Fruit fly (Drosophila melanogaster) S2 (cell line): ENCODE measurements around the gene ssp5.

ENCODE experiments used
- CG8478 ChIP-seq: fragments of >200 bp; optimal IDR thresholded peaks from 2 replicates; lab custom pipeline; 2018
- CTCF ChIP-seq, 2 experiments: fragments of >200 bp; optimal IDR thresholded peaks; 2 replicates each; lab custom pipeline; 2018

The ssp5 gene

DNA sequence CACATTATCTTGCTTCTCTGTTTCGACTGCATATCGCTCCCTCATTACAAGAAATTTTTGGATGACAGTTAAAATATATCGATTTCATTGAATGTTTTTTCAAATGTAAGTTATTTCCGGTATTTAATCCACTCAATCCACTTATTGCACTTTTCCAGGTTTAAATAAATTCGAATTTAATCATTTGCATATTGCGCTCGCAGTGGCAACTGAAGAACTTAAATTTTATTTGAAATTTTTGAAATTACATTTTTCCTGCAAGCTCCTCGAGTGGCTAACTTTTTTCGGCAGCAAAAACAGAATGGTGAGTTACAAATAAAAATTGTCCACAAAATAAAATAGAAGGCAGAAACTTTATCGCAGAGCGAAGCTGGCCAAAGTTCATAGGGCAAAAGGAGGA is 1.3 kb upstream of the ssp5 start, which contains the start of the genes CG31358, CG42504 and CG42505:
Gene CG31358, minus strand, starts transcription at position 101 of the 400 bp plus-strand sequence.
Gene CG42504, minus strand, starts transcription at position 101 of the 400 bp plus-strand sequence.
Gene CG42505, minus strand, starts transcription at position 101 of the 400 bp plus-strand sequence.
- TF ChIP-seq CTCF (optimal IDR thresholded peaks at IDR 0.05; lab: Kevin White, UChicago) (no peak), CG8478 (lab: Kevin White, UChicago) (no peak)

DNA sequence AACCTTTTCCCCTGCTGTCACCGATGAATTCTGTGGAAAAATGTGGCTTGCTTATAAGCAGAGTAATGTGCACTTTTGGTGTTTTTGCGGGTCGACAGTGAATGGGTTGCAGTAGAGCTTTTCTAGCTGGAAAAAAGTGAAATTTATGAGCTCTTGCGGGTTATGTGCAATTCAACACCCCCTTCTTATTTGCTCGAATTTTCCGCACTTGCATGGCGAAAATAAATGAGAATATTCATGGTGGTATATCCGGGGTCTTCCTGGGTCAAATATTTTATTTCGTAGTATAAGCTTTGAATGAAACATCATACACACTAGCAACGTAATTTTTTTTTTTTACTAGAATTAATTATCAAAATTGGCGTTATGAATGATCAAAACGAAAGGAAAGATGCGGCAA is 7.3 kb downstream of the ssp5 start, which contains the start of gene CG14736:
Gene CG14736, plus strand, starts transcription at position 301 of the 400 bp plus-strand sequence.
- TF ChIP-seq CG8478 (lab: Kevin White, UChicago) (no peak), CTCF (optimal IDR thresholded peaks at IDR 0.05; lab: Kevin White, UChicago) (no peak)

DNA sequence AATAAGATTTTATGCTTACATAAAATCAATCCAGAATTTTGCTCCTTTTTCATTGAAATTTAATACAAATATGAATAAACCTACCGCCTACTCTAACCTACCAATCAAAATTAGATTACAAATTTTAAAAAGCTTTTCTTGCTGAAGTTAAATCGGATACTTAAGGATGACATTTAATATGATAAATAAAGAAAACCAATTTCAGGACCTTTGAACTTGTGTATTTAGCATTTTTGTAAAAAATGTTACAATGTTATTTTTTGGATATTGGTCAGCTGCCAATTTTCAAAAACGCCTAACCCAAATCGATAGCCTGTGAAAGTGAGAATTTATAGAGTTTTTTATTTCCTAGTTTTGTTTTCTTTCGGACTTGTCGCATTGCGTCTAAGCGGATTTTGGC is 16.2 kb downstream of the ssp5 start, which contains the start of gene CG14739:
Gene CG14739, minus strand, starts transcription at position 101 of the 400 bp plus-strand sequence.
- TF ChIP-seq CTCF (optimal IDR thresholded peaks at IDR 0.05; lab: Kevin White, UChicago), result no peak
- TF ChIP-seq CG8478 (lab: Kevin White, UChicago), result no peak

DNA sequence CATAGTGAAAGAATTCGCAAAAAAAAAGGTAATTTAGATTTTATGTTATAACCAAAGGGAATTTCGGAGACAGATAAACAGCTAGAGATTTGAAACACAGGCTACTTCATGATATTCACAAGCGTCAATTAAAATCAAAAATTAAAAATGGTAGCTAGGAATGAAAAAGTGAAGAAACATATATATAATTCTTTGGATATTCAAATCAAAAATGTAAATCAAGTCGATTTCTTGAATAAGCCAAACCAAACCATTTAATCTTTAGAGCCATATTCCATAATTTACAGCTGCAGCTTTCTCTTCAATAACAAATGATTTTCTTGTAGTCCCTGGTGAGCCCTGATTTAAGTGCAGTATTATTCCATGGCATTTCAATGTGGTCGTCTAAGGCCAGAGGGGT is 29.9 kb downstream of the ssp5 start, which contains the start of gene CG14740:
Gene CG14740, minus strand, starts transcription at position 101 of the 400 bp plus-strand sequence.
- TF ChIP-seq CTCF (optimal IDR thresholded peaks at IDR 0.05; lab: Kevin White, UChicago), result no peak
- TF ChIP-seq CG8478 (lab: Kevin White, UChicago), result no peak

DNA sequence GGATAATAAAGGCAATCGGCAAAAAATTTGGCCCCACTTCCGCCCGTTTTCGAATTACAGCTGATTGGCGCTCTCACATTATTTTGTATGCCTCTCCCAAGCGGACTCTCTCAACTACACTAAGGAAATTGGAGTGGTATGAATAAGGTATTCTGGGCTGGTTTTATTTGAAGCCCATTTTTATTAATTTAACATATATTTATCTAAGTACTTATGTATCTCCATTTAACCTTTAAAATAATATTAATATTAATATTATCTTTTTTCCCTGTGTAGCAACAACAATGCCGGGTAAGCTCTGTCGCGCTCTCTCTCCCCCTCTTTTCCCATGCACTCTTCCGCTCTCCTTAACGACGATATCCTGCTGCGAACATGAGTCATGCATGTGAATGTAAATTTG is 46.0 kb downstream of the ssp5 start:
- no peak for TF ChIP-seq CG8478 (lab: Kevin White, UChicago)
- no peak for TF ChIP-seq CTCF (optimal IDR thresholded peaks at IDR 0.05; lab: Kevin White, UChicago)

DNA sequence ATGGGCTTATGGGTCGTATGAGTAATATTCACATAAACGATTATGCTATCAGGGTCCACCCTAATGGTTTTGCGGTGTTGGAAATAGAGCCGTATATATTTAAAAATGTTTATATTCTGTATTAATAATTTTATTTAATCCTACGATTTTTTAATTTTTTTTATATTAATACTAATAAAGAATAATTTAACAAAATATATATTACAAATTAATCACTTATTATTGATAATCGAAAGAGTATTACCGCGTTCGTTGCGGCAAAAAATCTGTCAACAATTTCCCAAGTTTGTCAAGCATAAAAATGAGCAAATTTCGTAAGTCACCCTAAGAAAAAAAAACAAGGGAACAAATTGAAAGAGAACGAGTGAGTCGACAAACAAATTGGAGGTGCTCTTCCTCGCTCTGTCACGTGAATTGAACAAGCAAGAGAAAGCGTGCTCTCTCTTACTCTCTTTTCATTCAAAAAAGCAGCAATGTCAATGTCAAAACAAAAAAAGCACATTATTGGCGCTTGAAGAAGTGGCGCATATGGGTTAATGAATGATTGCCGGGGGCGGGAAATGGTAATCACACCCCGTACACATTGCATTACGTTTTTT is 47.5 kb downstream of the ssp5 start:
- no peak for TF ChIP-seq CTCF (optimal IDR thresholded peaks at IDR 0.05; lab: Kevin White, UChicago)
- TF ChIP-seq CG8478 (lab: Kevin White, UChicago), result no peak

DNA sequence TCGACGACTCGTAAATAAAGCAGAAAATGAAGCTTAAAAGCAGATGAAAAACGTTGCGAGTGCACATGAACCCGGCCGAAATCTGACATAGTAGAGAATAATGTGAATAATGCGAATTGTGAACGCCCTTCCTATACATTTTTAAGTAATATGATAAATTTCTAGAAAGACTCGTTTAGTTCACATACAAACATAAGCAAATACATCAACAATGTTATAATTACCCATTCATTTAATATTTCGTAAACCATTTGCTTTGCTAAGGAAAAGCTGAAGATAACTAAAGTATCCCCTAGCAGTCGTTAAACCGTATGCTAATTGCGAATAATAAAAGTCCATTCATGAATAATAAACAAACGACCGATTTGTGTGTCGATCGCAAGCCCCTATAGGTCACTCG is 50.6 kb downstream of the ssp5 start:
- TF ChIP-seq CTCF (optimal IDR thresholded peaks at IDR 0.05; lab: Kevin White, UChicago), result no peak
- no peak for TF ChIP-seq CG8478 (lab: Kevin White, UChicago)
